Fruit fly (Drosophila melanogaster): ENCODE data around the gene SH3PX1.

Gene SH3PX1

DNA sequence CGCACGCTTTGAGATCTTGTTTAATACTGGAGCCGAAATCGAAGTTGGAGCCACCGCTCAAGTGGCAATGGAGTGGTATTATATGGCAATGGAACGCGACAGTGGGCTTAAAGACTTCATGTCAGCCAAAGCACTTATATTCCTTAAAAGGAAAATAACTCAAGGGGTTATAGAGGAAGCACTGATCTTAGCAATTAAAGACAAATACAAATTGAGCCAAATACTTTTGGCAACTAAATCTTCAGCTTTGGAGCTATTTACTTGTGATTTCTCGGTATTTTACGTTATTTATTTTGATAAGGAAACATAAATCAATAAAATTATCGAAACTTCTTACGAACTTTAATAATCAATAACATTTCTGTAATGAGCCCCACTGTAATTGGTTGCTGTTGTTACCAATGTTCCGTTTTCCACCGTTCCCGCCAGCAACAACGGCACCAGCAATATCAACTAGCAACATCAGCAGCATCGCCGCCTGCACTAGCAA lies 30.5 kb upstream of the SH3PX1 start (continued):
- TF ChIP-seq Nf-YB (GFP tag; optimal IDR thresholded peaks at IDR 0.05) (peak; percentile 61), NC2α (GFP tag; optimal IDR thresholded peaks at IDR 0.05) (no peak), Xrp1 (GFP tag; IDR thresholded peaks at IDR 0.05) (peak; percentile 87), Lim3 (GFP tag; IDR thresholded peaks at IDR 0.05) (no peak), phol (tag; optimal IDR thresholded peaks at IDR 0.05) (peak; percentile 94), knrl (GFP tag; IDR thresholded peaks at IDR 0.05; ENCODE audit: partially characterized antibody) (no peak), CG3065 (GFP tag; optimal IDR thresholded peaks at IDR 0.05) (peak; percentile 40), ken (GFP tag; IDR thresholded peaks at IDR 0.05) (peak; percentile 81), schlank (tag; optimal IDR thresholded peaks at IDR 0.05) (peak; percentile 17), ssp (GFP tag; IDR thresholded peaks at IDR 0.05) (peak; percentile 58), az2 (GFP tag; optimal IDR thresholded peaks at IDR 0.05) (peak; percentile 80), CG9817 (tag; optimal IDR thresholded peaks at IDR 0.05) (peak; percentile 80), CG11696 (GFP tag; IDR thresholded peaks at IDR 0.05) (peak; percentile 72), gfzf (GFP tag; optimal IDR thresholded peaks at IDR 0.05) (no peak), CG11456 (GFP tag; IDR thresholded peaks at IDR 0.05) (peak; percentile 84), CG11085 (GFP tag; IDR thresholded peaks at IDR 0.05) (peak; percentile 65), CG15696 (tag; optimal IDR thresholded peaks at IDR 0.05) (peak; percentile 61), exex (tag; optimal IDR thresholded peaks at IDR 0.05) (no peak), ranshi (GFP tag; IDR thresholded peaks at IDR 0.05) (peak; percentile 79), CG6813 (GFP tag; optimal IDR thresholded peaks at IDR 0.05) (peak; percentile 77), Kr (GFP tag; optimal IDR thresholded peaks at IDR 0.05) (no peak), sna (GFP tag; IDR thresholded peaks at IDR 0.05; ENCODE audit: partially characterized antibody) (no peak), CG1529 (GFP tag; optimal IDR thresholded peaks at IDR 0.05) (peak; percentile 76), CG8359 (GFP tag; optimal IDR thresholded peaks at IDR 0.05; ENCODE audit: borderline replicate concordance) (peak; percentile 76), CG1233 (GFP tag; optimal IDR thresholded peaks at IDR 0.05) (peak; percentile 72), luna (GFP tag; optimal IDR thresholded peaks at IDR 0.05) (no peak), Spps (tag; optimal IDR thresholded peaks at IDR 0.05) (peak; percentile 70), CG8290 (GFP tag; optimal IDR thresholded peaks at IDR 0.05) (peak; percentile 56), CG8290 (tag; optimal IDR thresholded peaks at IDR 0.05) (no peak), BtbVII (GFP tag; optimal IDR thresholded peaks at IDR 0.05) (peak; percentile 93), CG14860 (GFP tag; IDR thresholded peaks at IDR 0.05; ENCODE audit: partially characterized antibody) (no peak), H15 (GFP tag; IDR thresholded peaks at IDR 0.05) (peak; percentile 83; the same call in 2 of the 3 replicates), tx (GFP tag; optimal IDR thresholded peaks at IDR 0.05) (peak; percentile 52), CG14710 (tag; optimal IDR thresholded peaks at IDR 0.05) (peak; percentile 94), gsb (GFP tag; IDR thresholded peaks at IDR 0.05) (peak; percentile 76), stwl (tag; optimal IDR thresholded peaks at IDR 0.05) (peak; percentile 45), CG15479 (GFP tag; optimal IDR thresholded peaks at IDR 0.05) (no peak), CG6689 (GFP tag; IDR thresholded peaks at IDR 0.05) (peak; percentile 95), CG30431 (GFP tag; optimal IDR thresholded peaks at IDR 0.05) (no peak), Ada2b (GFP tag; IDR thresholded peaks at IDR 0.05) (peak; percentile 91), CG16815 (GFP tag; optimal IDR thresholded peaks at IDR 0.05) (peak; percentile 46), psq (GFP tag; optimal IDR thresholded peaks at IDR 0.05) (no peak), CG12769 (tag; optimal IDR thresholded peaks at IDR 0.05) (no peak), CG12155 (GFP tag; optimal IDR thresholded peaks at IDR 0.05) (peak; percentile 48), CG9727 (GFP tag; optimal IDR thresholded peaks at IDR 0.05) (peak; percentile 81), ind (GFP tag; optimal IDR thresholded peaks at IDR 0.05) (peak; percentile 94), CG34376 (GFP tag; optimal IDR thresholded peaks at IDR 0.05) (peak; percentile 61), vfl (GFP tag; optimal IDR thresholded peaks at IDR 0.05) (peak; percentile 64), CG6254 (GFP tag; optimal IDR thresholded peaks at IDR 0.05) (peak; percentile 92), CG8281 (tag; optimal IDR thresholded peaks at IDR 0.05) (peak; percentile 54), MESR4 (GFP tag; optimal IDR thresholded peaks at IDR 0.05) (no peak)

Data from whole organism, embryonic.